Fruit fly (Drosophila melanogaster) whole organism, embryonic: Measurements from ENCODE around the gene Glt.
A peak's percentile ranks its signal among the peaks of the same experiment; 100 is the strongest.

Source experiments
- B-H1 ChIP-seq: fragments of 200-800 bp; sonication (Bioruptor generic); IDR thresholded peaks from 3 replicates; pipeline ENCODE4 v1.3.6; 2022; ENCODE audit warnings: missing biosample characterization, missing genetic modification characterization
- CG10431 ChIP-seq: fragments of 200-800 bp; sonication (Bioruptor generic); optimal IDR thresholded peaks from 3 replicates; lab custom pipeline; 2018; ENCODE audit warnings: missing biosample characterization, mild to moderate bottlenecking, missing genetic modification characterization
- CG11398 ChIP-seq: fragments of 200-800 bp; sonication (Bioruptor generic); optimal IDR thresholded peaks from 2 replicates; lab custom pipeline; 2016; ENCODE audit warnings: missing biosample characterization, missing genetic modification characterization
- CG11696 ChIP-seq: fragments of 200-800 bp; sonication (Bioruptor generic); IDR thresholded peaks from 2 replicates; pipeline ENCODE4 v1.3.6; 2022; ENCODE audit warnings: missing biosample characterization, missing genetic modification characterization
- CG12071 ChIP-seq: fragments of 200-800 bp; sonication (Bioruptor generic); optimal IDR thresholded peaks from 3 replicates; lab custom pipeline; 2018; ENCODE audit warnings: missing biosample characterization, mild to moderate bottlenecking, missing genetic modification characterization
- CG12104 ChIP-seq: fragments of 200-800 bp; sonication (Bioruptor generic); optimal IDR thresholded peaks from 3 replicates; lab custom pipeline; 2016; ENCODE audit warnings: missing biosample characterization, missing genetic modification characterization
- CG13123 ChIP-seq: fragments of 200-800 bp; sonication (Bioruptor generic); optimal IDR thresholded peaks from 2 replicates; lab custom pipeline; 2016; ENCODE audit warnings: missing biosample characterization, missing genetic modification characterization
- CG14667 ChIP-seq: fragments of 200-800 bp; sonication (Bioruptor generic); IDR thresholded peaks from 2 replicates; pipeline ENCODE4 v1.3.6; 2022; ENCODE audit warnings: missing biosample characterization, missing genetic modification characterization
- CG15514 ChIP-seq: fragments of 200-800 bp; sonication (Bioruptor generic); optimal IDR thresholded peaks from 3 replicates; lab custom pipeline; 2017; ENCODE audit warnings: missing biosample characterization, missing genetic modification characterization, mild to moderate bottlenecking, moderate library complexity, missing genetic modification reagents
- CG2712 ChIP-seq: fragments of 200-800 bp; optimal IDR thresholded peaks from 3 replicates; lab custom pipeline; 2019; ENCODE audit warnings: missing biosample characterization, mild to moderate bottlenecking, missing genetic modification characterization, moderate library complexity
- CG33213 ChIP-seq: fragments of 200-800 bp; sonication (Bioruptor generic); optimal IDR thresholded peaks from 3 replicates; lab custom pipeline; 2016; ENCODE audit warnings: missing biosample characterization, missing genetic modification characterization
- CG34224 ChIP-seq: fragments of 200-800 bp; sonication (Bioruptor generic); IDR thresholded peaks from 3 replicates; pipeline ENCODE4 v1.3.6; 2022; ENCODE audit warnings: missing biosample characterization, missing genetic modification characterization; ENCODE audit not compliant: partially characterized antibody
- CG4617 ChIP-seq: fragments of 200-800 bp; sonication (Bioruptor generic); optimal IDR thresholded peaks from 3 replicates; lab custom pipeline; 2016; ENCODE audit warnings: missing biosample characterization, missing genetic modification characterization, borderline replicate concordance
- CG6854 ChIP-seq: fragments of 200-800 bp; sonication (Bioruptor generic); optimal IDR thresholded peaks from 3 replicates; lab custom pipeline; 2017; ENCODE audit warnings: missing biosample characterization, mild to moderate bottlenecking, missing genetic modification characterization
- CG7556 ChIP-seq: fragments of 200-800 bp; sonication (Bioruptor generic); optimal IDR thresholded peaks from 2 replicates; lab custom pipeline; 2017; ENCODE audit warnings: missing biosample characterization, mild to moderate bottlenecking, missing genetic modification characterization
- CG7963 ChIP-seq: fragments of 200-800 bp; sonication (Bioruptor generic); IDR thresholded peaks from 3 replicates; pipeline ENCODE4 v1.3.6; 2022; ENCODE audit warnings: missing biosample characterization, missing genetic modification characterization; ENCODE audit not compliant: partially characterized antibody
- Chrac-16 ChIP-seq: fragments of 200-800 bp; sonication (Bioruptor generic); optimal IDR thresholded peaks from 3 replicates; lab custom pipeline; 2016; ENCODE audit warnings: missing biosample characterization, missing genetic modification characterization
- CrebB ChIP-seq: fragments of 200-800 bp; sonication (Bioruptor generic); optimal IDR thresholded peaks from 3 replicates; lab custom pipeline; 2018; ENCODE audit warnings: missing biosample characterization, mild to moderate bottlenecking, missing genetic modification characterization
- Dek ChIP-seq: fragments of 200-800 bp; sonication (Bioruptor generic); optimal IDR thresholded peaks from 3 replicates; lab custom pipeline; 2019; ENCODE audit warnings: missing biosample characterization, mild to moderate bottlenecking, missing genetic modification characterization, moderate library complexity
- ERR ChIP-seq: fragments of 200-800 bp; sonication (Bioruptor generic); optimal IDR thresholded peaks from 2 replicates; lab custom pipeline; 2016; ENCODE audit warnings: missing biosample characterization, missing genetic modification characterization
- Eip74EF ChIP-seq, 2 experiments: fragments of 200-800 bp in 1 of 2; fragments of >200 bp in 1 of 2; sonication (Bioruptor generic) in 1 of 2; optimal IDR thresholded peaks; 2 replicates each; lab custom pipeline; 2017 to 2019; ENCODE audit warnings: missing biosample characterization in 2 of 2, missing genetic modification characterization in 2 of 2, mild to moderate bottlenecking in 1 of 2, moderate library complexity in 1 of 2
- HHEX ChIP-seq: fragments of 200-800 bp; sonication (Bioruptor generic); optimal IDR thresholded peaks from 3 replicates; lab custom pipeline; 2017; ENCODE audit warnings: missing biosample characterization, mild to moderate bottlenecking, missing genetic modification characterization, missing genetic modification reagents
- HLHmδ ChIP-seq: fragments of 200-800 bp; sonication (Bioruptor generic); optimal IDR thresholded peaks from 2 replicates; lab custom pipeline; 2018; ENCODE audit warnings: missing biosample characterization, mild to moderate bottlenecking, missing genetic modification characterization, moderate library complexity
- Hr51 ChIP-seq, 2 experiments: fragments of 200-800 bp; sonication (Bioruptor generic); optimal IDR thresholded peaks; 2 replicates in 1 of 2; 3 replicates in 1 of 2; lab custom pipeline; 2016 to 2018; ENCODE audit warnings: missing biosample characterization in 2 of 2, missing genetic modification characterization in 2 of 2, mild to moderate bottlenecking in 1 of 2, moderate library complexity in 1 of 2
- NC2β ChIP-seq: fragments of 200-800 bp; sonication (Bioruptor generic); optimal IDR thresholded peaks from 2 replicates; lab custom pipeline; 2016; ENCODE audit warnings: missing biosample characterization, missing genetic modification characterization
- NFAT ChIP-seq: fragments of 200-800 bp; sonication (Bioruptor generic); IDR thresholded peaks from 2 replicates; pipeline ENCODE4 v1.3.6; 2022; ENCODE audit warnings: missing biosample characterization, missing genetic modification characterization
- Six4 ChIP-seq: fragments of 200-800 bp; sonication (Bioruptor generic); optimal IDR thresholded peaks from 2 replicates; lab custom pipeline; 2016; ENCODE audit warnings: missing biosample characterization, missing genetic modification characterization
- Sox100B ChIP-seq: fragments of 200-800 bp; sonication (Bioruptor generic); optimal IDR thresholded peaks from 3 replicates; lab custom pipeline; 2018; ENCODE audit warnings: missing biosample characterization, mild to moderate bottlenecking, missing genetic modification characterization
- Sox102F ChIP-seq: fragments of 200-800 bp; sonication (Bioruptor generic); optimal IDR thresholded peaks from 2 replicates; lab custom pipeline; 2018; ENCODE audit warnings: missing biosample characterization, mild to moderate bottlenecking, missing genetic modification characterization, moderate library complexity
- az2 ChIP-seq: fragments of 200-800 bp; sonication (Bioruptor generic); optimal IDR thresholded peaks from 3 replicates; lab custom pipeline; 2016; ENCODE audit warnings: missing biosample characterization, missing genetic modification characterization
- croc ChIP-seq: fragments of 200-800 bp; sonication (Bioruptor generic); conservative IDR thresholded peaks from 3 replicates; pipeline ENCODE4 v1.3.6; 2022; ENCODE audit warnings: missing biosample characterization, missing genetic modification characterization
- eyg ChIP-seq: fragments of 200-800 bp; sonication (Bioruptor generic); optimal IDR thresholded peaks from 3 replicates; lab custom pipeline; 2016; ENCODE audit warnings: missing biosample characterization, missing genetic modification characterization
- fd3F ChIP-seq: fragments of 200-800 bp; sonication (Bioruptor generic); optimal IDR thresholded peaks from 2 replicates; lab custom pipeline; 2018; ENCODE audit warnings: missing biosample characterization, mild to moderate bottlenecking, missing genetic modification characterization, moderate library complexity
- gfzf ChIP-seq: fragments of 200-800 bp; sonication (Bioruptor generic); optimal IDR thresholded peaks from 2 replicates; lab custom pipeline; 2016; ENCODE audit warnings: missing biosample characterization, mild to moderate bottlenecking, missing genetic modification characterization, moderate library complexity
- hkb ChIP-seq, 2 experiments: fragments of 200-800 bp in 1 of 2; fragments of >200 bp in 1 of 2; sonication (Bioruptor generic) in 1 of 2; IDR thresholded peaks in 1 of 2; optimal IDR thresholded peaks in 1 of 2; 2 replicates each; pipeline versions ENCODE4 v1.3.6 to Lab custom; 2017 to 2022; ENCODE audit warnings: missing biosample characterization in 1 of 2, missing genetic modification characterization in 1 of 2
- hth ChIP-seq: fragments of >200 bp; optimal IDR thresholded peaks from 2 replicates; lab custom pipeline; 2017; ENCODE audit warnings: inconsistent platforms
- jumu ChIP-seq: fragments of 200-800 bp; sonication (Bioruptor generic); optimal IDR thresholded peaks from 3 replicates; lab custom pipeline; 2016; ENCODE audit warnings: missing biosample characterization, missing genetic modification characterization
- knrl ChIP-seq: fragments of 200-800 bp; sonication (Bioruptor generic); IDR thresholded peaks from 3 replicates; pipeline ENCODE4 v1.3.6; 2022; ENCODE audit warnings: missing biosample characterization, missing genetic modification characterization; ENCODE audit not compliant: partially characterized antibody
- mld ChIP-seq: fragments of 200-800 bp; sonication (Bioruptor generic); IDR thresholded peaks from 3 replicates; pipeline ENCODE4 v1.3.6; 2022; ENCODE audit warnings: missing biosample characterization, missing genetic modification characterization; ENCODE audit not compliant: partially characterized antibody
- nerfin-2 ChIP-seq: fragments of 200-800 bp; sonication (Bioruptor generic); IDR thresholded peaks from 2 replicates; pipeline ENCODE4 v1.3.6; 2022; ENCODE audit warnings: missing biosample characterization, missing genetic modification characterization; ENCODE audit not compliant: partially characterized antibody
- nmo ChIP-seq: fragments of 200-800 bp; sonication (Bioruptor generic); optimal IDR thresholded peaks from 2 replicates; lab custom pipeline; 2018; ENCODE audit warnings: missing biosample characterization, mild to moderate bottlenecking, missing genetic modification characterization, moderate library complexity
- pb ChIP-seq: fragments of 200-800 bp; sonication (Bioruptor generic); optimal IDR thresholded peaks from 3 replicates; lab custom pipeline; 2016; ENCODE audit warnings: missing biosample characterization, missing genetic modification characterization
- seq ChIP-seq: fragments of 200-800 bp; sonication (Bioruptor generic); IDR thresholded peaks from 2 replicates; pipeline ENCODE4 v1.3.6; 2022; ENCODE audit warnings: missing biosample characterization, missing genetic modification characterization
- slou ChIP-seq: fragments of 200-800 bp; sonication (Bioruptor generic); optimal IDR thresholded peaks from 3 replicates; lab custom pipeline; 2016; ENCODE audit warnings: missing biosample characterization, missing genetic modification characterization
- sug ChIP-seq: fragments of 200-800 bp; optimal IDR thresholded peaks from 2 replicates; lab custom pipeline; 2019; ENCODE audit warnings: missing biosample characterization, mild to moderate bottlenecking, missing genetic modification characterization, moderate library complexity
- tll ChIP-seq, 2 experiments: fragments of 200-800 bp in 1 of 2; fragments of >200 bp in 1 of 2; sonication (Bioruptor generic) in 1 of 2; optimal IDR thresholded peaks; 2 replicates each; lab custom pipeline; 2017 to 2019; ENCODE audit warnings: missing biosample characterization in 2 of 2, missing genetic modification characterization in 2 of 2, mild to moderate bottlenecking in 1 of 2, moderate library complexity in 1 of 2
- yki ChIP-seq: fragments of >200 bp; optimal IDR thresholded peaks from 3 replicates; lab custom pipeline; 2018

Gene Glt

DNA sequence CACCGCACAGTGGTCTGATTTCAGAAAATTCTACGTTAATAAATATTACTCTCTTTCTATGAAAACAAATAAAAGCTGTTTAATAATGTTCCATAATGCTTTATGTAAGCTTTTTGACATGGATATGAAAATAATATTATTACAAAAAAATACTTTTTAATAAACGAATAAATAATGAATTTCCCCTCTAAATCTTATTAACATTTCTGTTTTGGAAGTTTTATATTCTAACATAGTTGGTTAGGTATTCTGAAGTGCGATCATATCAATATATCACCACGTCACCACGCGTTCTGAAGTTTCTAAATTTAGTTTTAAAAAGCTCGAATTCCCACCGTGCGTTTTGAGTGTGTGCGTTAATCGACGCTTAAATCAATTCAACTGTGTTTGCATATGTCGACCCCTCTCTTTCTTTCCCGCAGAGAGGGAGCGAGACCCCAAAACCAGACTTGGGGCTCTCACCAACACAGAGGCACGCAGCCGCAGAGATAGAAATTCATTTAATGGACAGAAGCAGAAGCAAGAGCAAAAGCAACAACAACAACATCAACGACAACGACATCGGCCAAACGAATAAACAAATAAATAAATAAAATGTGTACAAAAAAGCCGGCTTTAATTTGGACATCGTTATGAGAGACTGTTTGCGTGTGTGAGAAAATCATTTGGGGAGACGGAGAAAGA is 18.9 kb downstream of the Glt start (continued):
- TF ChIP-seq gfzf (GFP tag; lab: Kevin White, UChicago) (no peak), az2 (peak; percentile 84), CG10431 (GFP tag; lab: Kevin White, UChicago) (peak; percentile 60), eyg (no peak), CG12071 (GFP tag; lab: Kevin White, UChicago) (peak; percentile 18), CG7963 (GFP tag; lab: Robert Waterston, UW) (no peak; the same call in 2 of the 3 replicates), seq (GFP tag; lab: Robert Waterston, UW) (peak; percentile 78), CG11696 (peak; percentile 55), NC2β (GFP tag; lab: Kevin White, UChicago) (peak; percentile 57), Dek (tag; lab: Kevin White, UChicago) (peak; percentile 78), jumu (GFP tag; lab: Kevin White, UChicago) (peak; percentile 46), Hr51 (GFP tag; optimal IDR thresholded peaks at IDR 0.05; lab: Kevin White, UChicago) (peak; percentile 41 to 94), nerfin-2 (GFP tag; lab: Robert Waterston, UW) (no peak), yki (lab: Kevin White, UChicago) (no peak), CG13123 (GFP tag; lab: Kevin White, UChicago) (peak; percentile 58), CG33213 (GFP tag; lab: Kevin White, UChicago) (peak; percentile 53), Sox102F (GFP tag; lab: Kevin White, UChicago) (peak; percentile 87), CG6854 (GFP tag; lab: Kevin White, UChicago) (peak; percentile 85), CG4617 (peak; percentile 57), HLHmδ (GFP tag; lab: Kevin White, UChicago) (peak; percentile 23), tll (GFP tag; optimal IDR thresholded peaks at IDR 0.05; lab: Kevin White, UChicago) (no peak), fd3F (GFP tag; lab: Kevin White, UChicago) (peak; percentile 74), pb (GFP tag; lab: Kevin White, UChicago) (peak; percentile 66), knrl (GFP tag; lab: Robert Waterston, UW) (peak; percentile 24; the same call in 1 of the 3 replicates), CG12104 (GFP tag; lab: Kevin White, UChicago) (peak; percentile 89), HHEX (peak; percentile 84), ERR (peak; percentile 14), CrebB (tag; lab: Kevin White, UChicago) (peak; percentile 70), Eip74EF (GFP tag; optimal IDR thresholded peaks at IDR 0.05; lab: Kevin White, UChicago) (peak in 1 of 2 experiments; percentile 92), NFAT (GFP tag; lab: Robert Waterston, UW) (peak; percentile 46; the same call in 1 of the 2 replicates), nmo (GFP tag; lab: Kevin White, UChicago) (peak; percentile 94), B-H1 (peak; percentile 37; the same call in 2 of the 3 replicates), CG2712 (tag; lab: Kevin White, UChicago) (peak; percentile 93), Chrac-16 (GFP tag; lab: Kevin White, UChicago) (peak; percentile 74), sug (tag; lab: Kevin White, UChicago) (peak; percentile 87), croc (GFP tag; lab: Robert Waterston, UW) (peak; percentile 74; the same call in 2 of the 3 replicates), mld (GFP tag; lab: Robert Waterston, UW) (no peak), CG7556 (GFP tag; lab: Kevin White, UChicago) (peak; percentile 96), CG14667 (GFP tag; lab: Robert Waterston, UW) (peak; percentile 52), hkb (optimal IDR thresholded peaks at IDR 0.05; lab: Kevin White, UChicago) (no peak), hkb (GFP tag; IDR thresholded peaks at IDR 0.05; lab: Robert Waterston, UW) (peak; percentile 77), Six4 (GFP tag; lab: Kevin White, UChicago) (peak; percentile 83), Sox100B (GFP tag; lab: Kevin White, UChicago) (peak; percentile 96), CG11398 (GFP tag; lab: Kevin White, UChicago) (peak; percentile 53), hth (lab: Kevin White, UChicago) (no peak), slou (peak; percentile 56), CG15514 (GFP tag; lab: Kevin White, UChicago) (peak; percentile 57), CG34224 (peak; percentile 17; the same call in 1 of the 3 replicates)
